Fruit fly (Drosophila melanogaster) whole organism, pupa: Measurements from ENCODE around the gene CG9150.

Experiments used
- CG10348 ChIP-seq: fragments of 200-800 bp; sonication (Bioruptor generic); IDR thresholded peaks from 2 replicates; pipeline ENCODE4 v1.3.6; 2022; ENCODE audit warnings: missing biosample characterization, missing genetic modification characterization
- CG12605 ChIP-seq: fragments of 200-800 bp; sonication (Bioruptor generic); IDR thresholded peaks from 2 replicates; pipeline ENCODE4 v1.3.6; 2022; ENCODE audit warnings: missing biosample characterization, missing genetic modification characterization
- CG13204 ChIP-seq: fragments of 200-800 bp; sonication (Bioruptor generic); optimal IDR thresholded peaks from 2 replicates; lab custom pipeline; 2018; ENCODE audit warnings: missing biosample characterization, mild to moderate bottlenecking, missing genetic modification characterization, moderate library complexity
- CG14655 ChIP-seq: fragments of 200-800 bp; sonication (Bioruptor generic); optimal IDR thresholded peaks from 3 replicates; lab custom pipeline; 2017; ENCODE audit warnings: mild to moderate bottlenecking, missing biosample characterization, missing genetic modification reagents, missing genetic modification characterization
- CG15710 ChIP-seq: fragments of 200-800 bp; sonication (Bioruptor generic); optimal IDR thresholded peaks from 2 replicates; lab custom pipeline; 2018; ENCODE audit warnings: missing biosample characterization, mild to moderate bottlenecking, missing genetic modification characterization, moderate library complexity
- CG17806 ChIP-seq: fragments of 200-800 bp; sonication (Bioruptor generic); optimal IDR thresholded peaks from 2 replicates; lab custom pipeline; 2018; ENCODE audit warnings: missing biosample characterization, mild to moderate bottlenecking, missing genetic modification characterization, moderate library complexity
- CG32121 ChIP-seq: fragments of 200-800 bp; sonication (Bioruptor generic); IDR thresholded peaks from 2 replicates; pipeline ENCODE4 v1.3.6; 2022; ENCODE audit warnings: missing biosample characterization, missing genetic modification characterization
- CG34367 ChIP-seq: fragments of 200-800 bp; sonication (Bioruptor generic); optimal IDR thresholded peaks from 2 replicates; lab custom pipeline; 2018; ENCODE audit warnings: missing biosample characterization, mild to moderate bottlenecking, missing genetic modification characterization
- CG4496 ChIP-seq: fragments of 200-800 bp; sonication (Bioruptor generic); IDR thresholded peaks from 3 replicates; pipeline ENCODE4 v1.3.6; 2022; ENCODE audit warnings: missing biosample characterization, missing genetic modification characterization
- CG8159 ChIP-seq: fragments of 200-800 bp; sonication (Bioruptor generic); optimal IDR thresholded peaks from 3 replicates; lab custom pipeline; 2018; ENCODE audit warnings: missing biosample characterization, mild to moderate bottlenecking, missing genetic modification characterization, moderate library complexity
- CG8301 ChIP-seq: fragments of 200-800 bp; sonication (Bioruptor generic); optimal IDR thresholded peaks from 2 replicates; lab custom pipeline; 2018; ENCODE audit warnings: missing biosample characterization, mild to moderate bottlenecking, missing genetic modification characterization
- CG9948 ChIP-seq: fragments of 200-800 bp; sonication (Bioruptor generic); optimal IDR thresholded peaks from 2 replicates; lab custom pipeline; 2018; ENCODE audit warnings: missing biosample characterization, mild to moderate bottlenecking, missing genetic modification characterization, moderate library complexity
- D1 ChIP-seq: fragments of 200-800 bp; sonication (Bioruptor generic); optimal IDR thresholded peaks from 2 replicates; lab custom pipeline; 2018; ENCODE audit warnings: missing biosample characterization, mild to moderate bottlenecking, missing genetic modification characterization, moderate library complexity
- EcR ChIP-seq: fragments of 200-800 bp; sonication (Bioruptor generic); optimal IDR thresholded peaks from 3 replicates; lab custom pipeline; 2019; ENCODE audit warnings: missing biosample characterization, missing genetic modification characterization, mild to moderate bottlenecking, moderate library complexity, missing genetic modification reagents
- Ets98B ChIP-seq: fragments of 200-800 bp; sonication (Bioruptor generic); IDR thresholded peaks from 2 replicates; pipeline ENCODE4 v1.3.6; 2022; ENCODE audit warnings: missing biosample characterization, missing genetic modification characterization
- Pif1A ChIP-seq: fragments of 200-800 bp; sonication (Bioruptor generic); optimal IDR thresholded peaks from 3 replicates; lab custom pipeline; 2016; ENCODE audit warnings: missing biosample characterization, missing genetic modification characterization
- Pif1B ChIP-seq: fragments of 200-800 bp; sonication (Bioruptor generic); optimal IDR thresholded peaks from 3 replicates; lab custom pipeline; 2016; ENCODE audit warnings: missing biosample characterization, missing genetic modification characterization
- Snoo ChIP-seq: fragments of 200-800 bp; sonication (Bioruptor generic); optimal IDR thresholded peaks from 3 replicates; lab custom pipeline; 2017; ENCODE audit warnings: missing biosample characterization, mild to moderate bottlenecking, missing genetic modification characterization, inconsistent platforms
- fd96Ca ChIP-seq: fragments of 200-800 bp; sonication (Bioruptor generic); IDR thresholded peaks from 3 replicates; pipeline ENCODE4 v1.3.6; 2022; ENCODE audit warnings: missing biosample characterization, missing genetic modification characterization
- gl ChIP-seq: fragments of 200-800 bp; sonication (Bioruptor generic); optimal IDR thresholded peaks from 2 replicates; lab custom pipeline; 2018; ENCODE audit warnings: missing biosample characterization, mild to moderate bottlenecking, missing genetic modification characterization
- rn ChIP-seq: fragments of 200-800 bp; sonication (Bioruptor generic); IDR thresholded peaks from 2 replicates; pipeline ENCODE4 v1.3.6; 2022; ENCODE audit warnings: missing biosample characterization, missing genetic modification characterization

CG9150 gene

DNA sequence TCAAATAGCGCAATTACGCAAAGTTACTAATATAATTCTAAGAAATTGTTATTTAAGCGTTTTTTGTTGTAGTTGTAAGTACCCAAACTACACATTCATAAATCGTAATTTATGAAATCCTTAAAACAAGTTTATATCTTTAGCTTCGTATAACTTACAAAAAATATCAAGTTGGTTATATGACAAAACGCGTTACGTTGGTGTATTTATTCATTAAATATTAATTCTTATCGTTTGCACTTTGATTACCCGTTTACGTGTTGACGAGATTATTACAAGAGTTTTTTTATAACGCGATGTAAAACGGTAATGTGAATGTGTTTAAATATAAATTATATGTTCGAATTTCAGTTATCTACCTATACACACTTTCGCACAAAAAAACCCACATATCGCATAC, 9.2 kb upstream of the CG9150 start:
- TF ChIP-seq CG8301 (tag; lab: Kevin White, UChicago) = no peak
- no peak for TF ChIP-seq CG34367
- TF ChIP-seq Snoo (tag; lab: Kevin White, UChicago) = no peak
- no peak for TF ChIP-seq Pif1A (GFP tag; lab: Kevin White, UChicago)
- TF ChIP-seq CG10348 = no peak
- TF ChIP-seq rn (GFP tag; lab: Robert Waterston, UW) = no peak
- no peak for TF ChIP-seq CG13204
- TF ChIP-seq CG9948 (tag; lab: Kevin White, UChicago) = no peak
- TF ChIP-seq CG14655 = no peak
- no peak for TF ChIP-seq CG15710 (tag; lab: Kevin White, UChicago)
- TF ChIP-seq CG17806 (tag; lab: Kevin White, UChicago) = no peak
- no peak for TF ChIP-seq D1
- no peak for TF ChIP-seq Pif1B (GFP tag; lab: Kevin White, UChicago)
- TF ChIP-seq, all 21 proteins: peak for 0

dm6 chr2L:6076829-6077364, 8.5 kb upstream of the CG9150 start:
- no peak for TF ChIP-seq gl (tag; lab: Kevin White, UChicago)
- TF ChIP-seq, all 21 proteins: peak for 0

DNA sequence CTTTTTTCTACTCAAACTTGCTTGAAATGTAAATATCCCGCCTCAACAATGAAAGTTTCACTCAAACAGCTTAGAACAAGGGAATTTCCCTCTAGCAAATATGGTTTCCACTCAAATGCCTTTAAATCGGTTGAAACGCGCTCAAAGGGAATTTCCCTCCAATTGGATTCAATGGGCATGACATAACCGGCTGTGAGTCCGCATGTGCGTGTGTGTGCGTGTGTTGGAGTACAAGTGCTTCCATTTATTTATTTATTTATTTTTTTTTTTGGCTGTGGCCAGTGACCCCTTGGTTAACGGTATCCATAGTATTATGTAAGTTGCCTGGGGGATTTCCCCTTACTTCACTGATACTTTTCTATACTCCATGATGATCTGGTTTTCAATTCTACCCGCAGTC, 7.7 kb upstream of the CG9150 start:
- TF ChIP-seq Pif1A (GFP tag; lab: Kevin White, UChicago) (no peak), CG13204 (no peak), CG12605 (GFP tag; lab: Robert Waterston, UW) (no peak), CG8159 (tag; lab: Kevin White, UChicago) (no peak), D1 (no peak), CG34367 (no peak), CG10348 (no peak), CG8301 (tag; lab: Kevin White, UChicago) (no peak), CG15710 (tag; lab: Kevin White, UChicago) (no peak), CG32121 (GFP tag; lab: Robert Waterston, UW) (no peak), Pif1B (GFP tag; lab: Kevin White, UChicago) (no peak), CG9948 (tag; lab: Kevin White, UChicago) (no peak), EcR (GFP tag; lab: Kevin White, UChicago) (no peak), gl (tag; lab: Kevin White, UChicago) (no peak), rn (GFP tag; lab: Robert Waterston, UW) (no peak), CG14655 (no peak), fd96Ca (GFP tag; lab: Robert Waterston, UW) (no peak), Ets98B (GFP tag; lab: Robert Waterston, UW) (no peak), CG4496 (GFP tag; lab: Robert Waterston, UW) (no peak), CG17806 (tag; lab: Kevin White, UChicago) (no peak)

DNA sequence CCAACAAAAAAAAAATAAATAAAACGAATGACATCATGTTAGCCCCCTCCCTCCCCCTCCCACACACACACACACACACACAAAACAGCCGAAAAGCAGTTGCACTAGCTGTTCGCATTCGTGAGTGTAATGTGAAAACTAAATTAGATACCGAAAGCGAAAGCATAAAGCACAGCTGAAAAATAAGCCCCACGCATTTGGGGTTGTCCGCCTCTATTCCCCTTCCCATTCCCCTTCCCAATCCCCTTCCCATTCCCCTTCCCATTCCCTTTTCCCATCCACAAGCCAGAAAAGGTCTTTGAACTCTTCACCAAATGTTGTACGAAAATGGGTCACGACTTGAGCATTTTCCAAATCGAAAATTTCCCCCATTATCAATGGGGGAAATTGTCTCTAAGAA, 7.0 kb upstream of the CG9150 start:
- TF ChIP-seq CG4496 (GFP tag; lab: Robert Waterston, UW) (no peak), CG8301 (tag; lab: Kevin White, UChicago) (no peak)
- TF ChIP-seq, all 21 proteins: peak for 0

- TF ChIP-seq D1 (no peak), CG14655 (no peak), CG15710 (tag; lab: Kevin White, UChicago) (no peak), CG13204 (no peak), CG32121 (GFP tag; lab: Robert Waterston, UW) (no peak), Pif1A (GFP tag; lab: Kevin White, UChicago) (no peak), EcR (GFP tag; lab: Kevin White, UChicago) (peak; percentile 4)
- TF ChIP-seq, all 21 proteins: peak for 1
Observed at dm6 chr2L:6074314-6074713, 5.9 kb upstream of the CG9150 start.

- TF ChIP-seq CG8301 (tag; lab: Kevin White, UChicago) (no peak), CG12605 (GFP tag; lab: Robert Waterston, UW) (no peak), CG9948 (tag; lab: Kevin White, UChicago) (no peak), Ets98B (GFP tag; lab: Robert Waterston, UW) (no peak)
- TF ChIP-seq, all 21 proteins: peak for 0
Observed at dm6 chr2L:6073894-6074293, 5.5 kb upstream of the CG9150 start.

DNA sequence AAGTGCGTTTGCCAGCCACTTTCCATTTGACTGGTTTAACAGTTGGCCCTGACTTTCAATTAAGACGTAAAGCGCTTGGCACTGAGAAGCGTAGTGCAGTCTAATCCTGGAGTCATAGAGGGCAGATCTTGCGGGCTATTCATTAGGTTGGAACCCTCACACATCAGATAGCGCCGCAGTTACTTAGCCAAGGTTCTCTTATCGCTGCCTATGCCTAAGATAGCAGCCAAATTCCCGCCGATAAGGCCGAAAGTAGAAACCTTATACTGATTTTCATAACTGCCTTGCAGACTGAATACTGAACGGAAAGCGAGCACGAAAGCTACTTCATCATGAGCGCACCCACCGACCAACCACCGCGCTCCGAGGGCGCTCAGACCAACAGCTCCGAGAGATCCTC, 3.7 kb upstream of the CG9150 start:
- TF ChIP-seq CG15710 (tag; lab: Kevin White, UChicago) = no peak
- TF ChIP-seq CG14655 = no peak
- TF ChIP-seq CG8301 (tag; lab: Kevin White, UChicago) = no peak
- TF ChIP-seq EcR (GFP tag; lab: Kevin White, UChicago) = no peak
- no peak for TF ChIP-seq CG13204
- TF ChIP-seq CG4496 (GFP tag; lab: Robert Waterston, UW) = no peak
- TF ChIP-seq Ets98B (GFP tag; lab: Robert Waterston, UW) = no peak
- TF ChIP-seq Snoo (tag; lab: Kevin White, UChicago) = no peak
- TF ChIP-seq fd96Ca (GFP tag; lab: Robert Waterston, UW) = no peak
- TF ChIP-seq CG8159 (tag; lab: Kevin White, UChicago) = no peak
